Worm (Caenorhabditis elegans) whole organism, mixed stage, embryonic: ENCODE measurements around the gene nspc-16.
A peak's percentile ranks its signal among the peaks of the same experiment; 100 is the strongest.
"Not testable (repeated sequence)": the region's sequence is repeated elsewhere in the genome, so short reads cannot be mapped to it uniquely, and the experiment has no call there.

Experiments used
- M03D4.4 ChIP-seq: sonication (generic microtip); optimal IDR thresholded peaks from 2 replicates; lab custom pipeline; 2017; ENCODE audit warnings: mild to moderate bottlenecking, missing genetic modification characterization, missing compliant biosample characterization
- bed-3 ChIP-seq: fragments of 200-800 bp; sonication (Bioruptor generic); optimal IDR thresholded peaks from 3 replicates; lab custom pipeline; 2018; ENCODE audit warnings: mild to moderate bottlenecking, missing genetic modification characterization, moderate library complexity, missing compliant biosample characterization
- blmp-1 ChIP-seq: fragments of 150-350 bp; optimal IDR thresholded peaks from 2 replicates; lab custom pipeline; 2014; ENCODE audit warnings: missing biosample characterization, missing genetic modification characterization
- ceh-39 ChIP-seq: fragments of 150-350 bp; optimal IDR thresholded peaks from 2 replicates; lab custom pipeline; 2014; ENCODE audit warnings: missing biosample characterization, missing genetic modification characterization
- ceh-43 ChIP-seq: fragments of 200-800 bp; sonication (Bioruptor generic); optimal IDR thresholded peaks from 2 replicates; lab custom pipeline; 2018; ENCODE audit warnings: mild to moderate bottlenecking, missing genetic modification characterization, moderate library complexity, missing compliant biosample characterization
- ceh-83 ChIP-seq: fragments of 200-800 bp; sonication (Bioruptor generic); optimal IDR thresholded peaks from 2 replicates; lab custom pipeline; 2018; ENCODE audit warnings: mild to moderate bottlenecking, missing genetic modification characterization, missing compliant biosample characterization
- ces-1 ChIP-seq: fragments of 150-350 bp; optimal IDR thresholded peaks from 2 replicates; lab custom pipeline; 2014; ENCODE audit warnings: missing biosample characterization, missing genetic modification reagents, missing genetic modification characterization
- cnd-1 ChIP-seq: fragments of 200-800 bp; sonication (Bioruptor generic); optimal IDR thresholded peaks from 2 replicates; lab custom pipeline; 2018; ENCODE audit warnings: mild to moderate bottlenecking, missing genetic modification characterization, missing compliant biosample characterization
- drap-1 ChIP-seq: fragments of 200-800 bp; sonication (Bioruptor generic); optimal IDR thresholded peaks from 3 replicates; lab custom pipeline; 2018; ENCODE audit warnings: mild to moderate bottlenecking, missing genetic modification characterization, missing compliant biosample characterization
- elt-1 ChIP-seq: sonication (generic microtip); optimal IDR thresholded peaks from 2 replicates; lab custom pipeline; 2017; ENCODE audit warnings: missing genetic modification characterization, mild to moderate bottlenecking, missing compliant biosample characterization, antibody characterized with exemption, moderate library complexity, borderline replicate concordance; ENCODE audit not compliant: insufficient read depth
- elt-3 ChIP-seq: fragments of 150-350 bp; optimal IDR thresholded peaks from 2 replicates; lab custom pipeline; 2014; ENCODE audit warnings: missing biosample characterization, missing genetic modification characterization
- flh-1 ChIP-seq: fragments of 200-800 bp; sonication (Bioruptor generic); optimal IDR thresholded peaks from 2 replicates; lab custom pipeline; 2018; ENCODE audit warnings: mild to moderate bottlenecking, missing genetic modification characterization, moderate library complexity, missing compliant biosample characterization
- ham-2 ChIP-seq: fragments of 200-800 bp; sonication (Bioruptor generic); optimal IDR thresholded peaks from 2 replicates; lab custom pipeline; 2018; ENCODE audit warnings: mild to moderate bottlenecking, missing genetic modification characterization, missing compliant biosample characterization
- lin-13 ChIP-seq: fragments of 150-350 bp; optimal IDR thresholded peaks from 2 replicates; lab custom pipeline; 2014; ENCODE audit warnings: missing biosample characterization, missing genetic modification characterization
- lin-32 ChIP-seq: fragments of 200-800 bp; sonication (Bioruptor generic); optimal IDR thresholded peaks from 2 replicates; lab custom pipeline; 2018; ENCODE audit warnings: mild to moderate bottlenecking, missing genetic modification characterization, missing compliant biosample characterization
- lsy-2 ChIP-seq: fragments of 150-350 bp; optimal IDR thresholded peaks from 2 replicates; lab custom pipeline; 2014; ENCODE audit warnings: missing biosample characterization, missing genetic modification characterization
- mab-5 ChIP-seq: fragments of 150-350 bp; optimal IDR thresholded peaks from 2 replicates; lab custom pipeline; 2014; ENCODE audit warnings: missing biosample characterization, missing genetic modification characterization
- mep-1 ChIP-seq: fragments of 150-350 bp; optimal IDR thresholded peaks from 2 replicates; lab custom pipeline; 2017; ENCODE audit warnings: missing biosample characterization, missing genetic modification reagents, missing genetic modification characterization, inconsistent platforms
- mls-2 ChIP-seq: sonication (generic microtip); optimal IDR thresholded peaks from 2 replicates; lab custom pipeline; 2016; ENCODE audit warnings: mild to moderate bottlenecking, missing genetic modification characterization, moderate library complexity, missing compliant biosample characterization
- nhr-12 ChIP-seq: fragments of 150-350 bp; optimal IDR thresholded peaks from 2 replicates; lab custom pipeline; 2014; ENCODE audit warnings: missing biosample characterization, missing genetic modification characterization
- nhr-2 ChIP-seq: fragments of 150-350 bp; optimal IDR thresholded peaks from 2 replicates; lab custom pipeline; 2014; ENCODE audit warnings: missing biosample characterization, missing genetic modification characterization
- nhr-237 ChIP-seq: fragments of 150-350 bp; optimal IDR thresholded peaks from 2 replicates; lab custom pipeline; 2014; ENCODE audit warnings: missing biosample characterization, missing genetic modification characterization
- nhr-28 ChIP-seq: fragments of 150-350 bp; optimal IDR thresholded peaks from 2 replicates; lab custom pipeline; 2014; ENCODE audit warnings: missing biosample characterization, missing genetic modification characterization
- nhr-76 ChIP-seq: sonication (generic microtip); optimal IDR thresholded peaks from 2 replicates; lab custom pipeline; 2017; ENCODE audit warnings: missing biosample characterization, missing genetic modification characterization
- pha-4 ChIP-seq: fragments of 150-350 bp; optimal IDR thresholded peaks from 2 replicates; lab custom pipeline; 2018; ENCODE audit warnings: missing biosample characterization, missing genetic modification reagents, missing genetic modification characterization
- sem-2 ChIP-seq: fragments of 200-800 bp; sonication (Bioruptor generic); optimal IDR thresholded peaks from 2 replicates; lab custom pipeline; 2018; ENCODE audit warnings: mild to moderate bottlenecking, missing genetic modification characterization, missing compliant biosample characterization
- snpc-4 ChIP-seq: fragments of 150-350 bp; optimal IDR thresholded peaks from 2 replicates; lab custom pipeline; 2014; ENCODE audit warnings: missing biosample characterization, missing genetic modification characterization
- sptf-1 ChIP-seq: sonication (generic microtip); optimal IDR thresholded peaks from 2 replicates; lab custom pipeline; 2017; ENCODE audit warnings: mild to moderate bottlenecking, missing genetic modification characterization, moderate library complexity, missing compliant biosample characterization
- tbx-8 ChIP-seq: fragments of 200-800 bp; sonication (Bioruptor generic); optimal IDR thresholded peaks from 2 replicates; lab custom pipeline; 2018; ENCODE audit warnings: mild to moderate bottlenecking, missing genetic modification characterization, moderate library complexity, missing compliant biosample characterization
- unc-120 ChIP-seq: sonication (generic microtip); optimal IDR thresholded peaks from 2 replicates; lab custom pipeline; 2017; ENCODE audit warnings: missing genetic modification characterization, missing compliant biosample characterization; ENCODE audit not compliant: poor library complexity, severe bottlenecking
- unc-39 ChIP-seq: fragments of 150-350 bp; optimal IDR thresholded peaks from 2 replicates; lab custom pipeline; 2014; ENCODE audit warnings: missing biosample characterization, missing genetic modification characterization
- unc-62 ChIP-seq: fragments of 150-350 bp; optimal IDR thresholded peaks from 2 replicates; lab custom pipeline; 2014; ENCODE audit warnings: missing biosample characterization, missing genetic modification reagents, missing genetic modification characterization
- zip-8 ChIP-seq: fragments of 150-350 bp; optimal IDR thresholded peaks from 2 replicates; lab custom pipeline; 2014; ENCODE audit warnings: missing biosample characterization, missing genetic modification characterization
- ztf-11 ChIP-seq: fragments of 150-350 bp; optimal IDR thresholded peaks from 2 replicates; lab custom pipeline; 2014; ENCODE audit warnings: missing biosample characterization, missing genetic modification characterization

Gene nspc-16

DNA sequence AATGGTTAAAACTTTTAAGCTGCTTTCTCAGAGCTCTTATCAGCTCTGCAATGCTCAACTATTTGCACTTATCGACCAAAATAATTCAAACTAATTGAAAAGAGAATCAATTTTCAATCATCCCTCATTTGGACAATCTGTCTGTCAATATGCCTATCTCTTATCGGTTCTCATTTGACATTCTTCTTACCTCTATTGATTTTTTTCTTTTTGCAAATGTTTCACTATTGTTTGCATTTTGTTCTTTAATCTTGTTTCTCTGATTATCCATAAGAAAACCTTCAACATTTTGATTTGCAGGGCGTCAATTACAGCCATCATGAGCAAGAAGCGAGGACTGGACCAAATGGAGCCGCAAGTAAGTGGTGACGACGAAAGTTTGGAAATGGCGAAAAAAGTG, 6.8 kb upstream of the nspc-16 start, which contains the start of gene D1025.10:
TSS of gene D1025.10 (plus strand) at position 301 of the 400 bp plus-strand sequence.
- TF ChIP-seq drap-1 (GFP tag; lab: Kevin White, UChicago) (no peak), zip-8 (no peak), blmp-1 (no peak), nhr-12 (tag; lab: Kevin White, UChicago) (no peak), mep-1 (tag; lab: Kevin White, UChicago) (no peak), snpc-4 (tag; lab: Kevin White, UChicago) (no peak), mab-5 (tag; lab: Kevin White, UChicago) (no peak), pha-4 (no peak), nhr-76 (tag; lab: Kevin White, UChicago) (no peak), sptf-1 (tag; lab: Kevin White, UChicago) (no peak), lin-13 (tag; lab: Kevin White, UChicago) (no peak), ztf-11 (tag; lab: Kevin White, UChicago) (no peak), lin-32 (GFP tag; lab: Kevin White, UChicago) (no peak), elt-3 (tag; lab: Kevin White, UChicago) (no peak), flh-1 (GFP tag; lab: Kevin White, UChicago) (no peak), elt-1 (tag; lab: Kevin White, UChicago) (no peak), ceh-43 (GFP tag; lab: Kevin White, UChicago) (no peak), bed-3 (no peak), unc-62 (no peak)

DNA sequence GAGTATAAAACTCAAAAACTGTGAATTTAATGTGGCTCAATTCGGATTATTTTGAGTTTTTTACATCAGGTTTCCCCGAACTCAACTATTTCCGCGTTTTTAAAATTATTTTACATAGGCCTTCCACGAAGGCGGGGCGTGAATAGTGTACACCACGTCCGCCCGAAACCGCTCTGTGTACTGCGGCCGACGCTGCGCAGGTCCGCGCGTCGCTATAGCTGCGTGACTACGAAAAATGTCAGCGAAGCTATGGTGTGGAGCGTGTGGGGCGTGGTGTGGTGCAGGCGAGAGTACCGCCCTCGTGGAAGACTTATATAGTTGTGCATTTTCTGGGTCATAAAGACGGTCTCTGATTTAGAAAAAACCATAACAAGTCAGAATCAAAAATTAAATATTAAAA, 5.5 kb upstream of the nspc-16 start:
- no peak for TF ChIP-seq pha-4
- no peak for TF ChIP-seq ces-1 (GFP tag; lab: Kevin White, UChicago)
- no peak for TF ChIP-seq ztf-11 (tag; lab: Kevin White, UChicago)

DNA sequence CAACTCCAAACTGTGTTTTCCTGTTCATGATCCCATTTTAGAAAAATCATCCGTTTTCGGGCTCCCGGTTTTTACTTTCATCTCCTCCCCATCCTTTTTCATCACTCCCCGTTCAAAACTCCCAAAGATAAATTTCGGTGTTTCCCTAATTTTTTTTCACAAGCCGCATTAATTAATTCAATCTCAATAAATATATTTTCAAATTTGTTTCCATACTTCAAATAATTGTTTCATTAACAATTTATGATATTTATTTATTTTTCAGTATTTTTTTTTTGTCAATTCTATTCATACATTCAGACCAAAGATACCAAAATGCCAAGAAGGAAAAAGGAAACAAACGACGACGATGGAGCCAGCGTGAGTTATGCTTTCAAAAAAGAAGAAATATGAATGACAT, 2.9 kb upstream of the nspc-16 start, which contains the start of gene D1025.1:
TSS of gene D1025.1 (plus strand) at position 301 of the 400 bp plus-strand sequence.
- TF ChIP-seq lin-32 (GFP tag; lab: Kevin White, UChicago) (no peak), nhr-2 (no peak), unc-39 (tag; lab: Kevin White, UChicago) (no peak), ceh-39 (tag; lab: Kevin White, UChicago) (no peak), bed-3 (no peak), ceh-83 (GFP tag; lab: Kevin White, UChicago) (no peak), nhr-237 (tag; lab: Kevin White, UChicago) (no peak), cnd-1 (tag; lab: Kevin White, UChicago) (no peak), sptf-1 (tag; lab: Kevin White, UChicago) (no peak), flh-1 (GFP tag; lab: Kevin White, UChicago) (no peak), lsy-2 (tag; lab: Kevin White, UChicago) (no peak), mab-5 (tag; lab: Kevin White, UChicago) (no peak), sem-2 (GFP tag; lab: Kevin White, UChicago) (no peak), M03D4.4 (tag; lab: Kevin White, UChicago) (no peak), pha-4 (no peak)

DNA sequence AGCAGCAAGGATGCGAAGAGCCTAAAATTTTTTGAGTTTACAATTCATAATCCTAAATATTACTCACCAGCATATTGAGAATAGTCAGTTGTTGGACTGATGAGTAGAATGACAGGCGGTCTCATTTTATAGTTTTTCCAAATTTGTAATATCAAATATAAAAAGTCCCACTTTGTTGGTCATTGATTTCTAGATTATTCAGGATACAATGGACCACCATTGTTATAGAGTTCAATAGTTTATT, 1.6 kb downstream of the nspc-16 start, which contains the start of gene nspc-17:
TSS of gene nspc-17 (minus strand) at position 101 of the 244 bp plus-strand sequence.
- not testable (repeated sequence) for TF ChIP-seq ceh-39 (tag; lab: Kevin White, UChicago); cnd-1 (tag; lab: Kevin White, UChicago); zip-8

DNA sequence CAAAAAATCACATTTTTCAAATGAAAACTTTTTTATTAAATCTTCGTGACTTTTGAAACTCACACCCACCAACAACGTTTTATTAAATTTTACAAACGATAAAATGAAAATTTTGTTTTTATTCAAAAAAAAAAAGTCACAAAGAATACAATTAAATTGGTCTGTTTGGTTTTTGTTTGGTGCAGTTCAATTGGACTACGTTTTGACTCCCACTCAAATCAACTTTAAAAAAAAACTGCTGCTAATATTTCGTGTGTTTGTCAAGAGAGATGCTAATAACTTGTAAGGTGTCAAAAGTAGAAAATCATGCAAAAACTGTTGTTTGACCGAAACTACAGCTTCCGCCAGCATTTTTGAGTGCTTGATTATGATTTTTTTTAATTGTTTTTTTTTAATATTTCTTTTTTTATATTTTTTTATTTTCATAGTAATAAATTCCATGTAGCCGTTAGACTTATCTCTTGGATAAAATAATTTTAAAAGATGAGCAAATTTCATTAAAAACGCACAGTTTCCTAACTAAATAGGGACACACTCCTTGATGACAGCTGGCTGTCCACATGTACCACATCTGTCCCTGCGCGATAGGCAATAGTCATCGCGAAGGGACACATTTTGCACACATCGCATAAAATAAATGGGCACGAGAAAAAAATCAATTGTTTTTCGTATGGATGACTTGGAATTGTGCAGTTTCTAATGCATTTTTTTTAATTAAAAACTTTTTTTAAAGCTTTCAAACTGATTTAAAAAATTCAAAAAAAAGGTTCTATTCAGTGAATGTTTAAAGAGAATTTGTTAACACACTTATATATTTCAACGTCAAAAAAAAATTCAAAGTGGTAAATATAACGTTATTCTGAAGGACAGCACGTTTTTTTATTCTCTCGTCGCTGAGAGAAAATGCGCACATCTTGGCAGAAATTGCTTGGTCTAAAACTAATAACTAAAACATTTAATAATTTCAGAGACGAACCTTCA, 2.2 kb downstream of the nspc-16 start:
- peak; percentile 39 for TF ChIP-seq tbx-8 (GFP tag; lab: Kevin White, UChicago)
- peak; percentile 68 for TF ChIP-seq M03D4.4 (tag; lab: Kevin White, UChicago)
- peak; percentile 68 for TF ChIP-seq lin-32 (GFP tag; lab: Kevin White, UChicago)
- peak; percentile 11 for TF ChIP-seq nhr-28 (tag; lab: Kevin White, UChicago)
- TF ChIP-seq drap-1 (GFP tag; lab: Kevin White, UChicago): peak; percentile 96
- peak; percentile 28 for TF ChIP-seq nhr-76 (tag; lab: Kevin White, UChicago)
- peak; percentile 97 for TF ChIP-seq nhr-12 (tag; lab: Kevin White, UChicago)
- peak; percentile 96 for TF ChIP-seq ztf-11 (tag; lab: Kevin White, UChicago)
- TF ChIP-seq ceh-83 (GFP tag; lab: Kevin White, UChicago): peak; percentile 69
- no peak for TF ChIP-seq zip-8
- TF ChIP-seq lin-13 (tag; lab: Kevin White, UChicago): peak; percentile 94
- peak; percentile 97 for TF ChIP-seq ceh-39 (tag; lab: Kevin White, UChicago)
- TF ChIP-seq snpc-4 (tag; lab: Kevin White, UChicago): no peak
- peak; percentile 24 for TF ChIP-seq blmp-1
- TF ChIP-seq elt-1 (tag; lab: Kevin White, UChicago): peak; percentile 74
- TF ChIP-seq lsy-2 (tag; lab: Kevin White, UChicago): peak; percentile 91
- peak; percentile 94 for TF ChIP-seq unc-62
- no peak for TF ChIP-seq bed-3
- TF ChIP-seq nhr-237 (tag; lab: Kevin White, UChicago): peak; percentile 100
- peak; percentile 88 for TF ChIP-seq sptf-1 (tag; lab: Kevin White, UChicago)
- TF ChIP-seq flh-1 (GFP tag; lab: Kevin White, UChicago): no peak
- peak; percentile 99 for TF ChIP-seq ces-1 (GFP tag; lab: Kevin White, UChicago)
- peak; percentile 93 for TF ChIP-seq unc-120 (tag; lab: Kevin White, UChicago)
- TF ChIP-seq elt-3 (tag; lab: Kevin White, UChicago): peak; percentile 89
- peak; percentile 62 for TF ChIP-seq mls-2
- TF ChIP-seq unc-39 (tag; lab: Kevin White, UChicago): peak; percentile 80
- peak; percentile 99 for TF ChIP-seq pha-4
- TF ChIP-seq ham-2: peak; percentile 8
- TF ChIP-seq ceh-43 (GFP tag; lab: Kevin White, UChicago): peak; percentile 62
- TF ChIP-seq cnd-1 (tag; lab: Kevin White, UChicago): peak; percentile 87
- TF ChIP-seq sem-2 (GFP tag; lab: Kevin White, UChicago): no peak
